Fruit fly (Drosophila melanogaster) whole organism, prepupa: ENCODE measurements around the gene His2Av.

Experiments
- Blimp-1 ChIP-seq: fragments of 200-800 bp; sonication (Bioruptor generic); optimal IDR thresholded peaks from 3 replicates; lab custom pipeline; 2017; ENCODE audit warnings: missing biosample characterization, missing genetic modification characterization, mild to moderate bottlenecking, moderate library complexity, missing genetic modification reagents
- CG10631 ChIP-seq: fragments of 200-800 bp; sonication (Bioruptor generic); optimal IDR thresholded peaks from 2 replicates; lab custom pipeline; 2016; ENCODE audit warnings: missing biosample characterization, missing genetic modification characterization
- CG11294 ChIP-seq: fragments of 200-800 bp; sonication (Bioruptor generic); IDR thresholded peaks from 2 replicates; pipeline ENCODE4 v1.3.6; 2022; ENCODE audit warnings: missing biosample characterization, missing genetic modification characterization
- CG11762 ChIP-seq: fragments of 200-800 bp; sonication (Bioruptor generic); optimal IDR thresholded peaks from 3 replicates; lab custom pipeline; 2016; ENCODE audit warnings: missing biosample characterization, missing genetic modification characterization; ENCODE audit not compliant: insufficient read depth
- CG1621 ChIP-seq: fragments of 200-800 bp; sonication (Bioruptor generic); optimal IDR thresholded peaks from 3 replicates; lab custom pipeline; 2018; ENCODE audit warnings: missing biosample characterization, mild to moderate bottlenecking, missing genetic modification characterization
- CG16779 ChIP-seq: fragments of 200-800 bp; sonication (Bioruptor generic); optimal IDR thresholded peaks from 3 replicates; lab custom pipeline; 2017; ENCODE audit warnings: missing biosample characterization, mild to moderate bottlenecking, missing genetic modification characterization
- CG3032 ChIP-seq: fragments of 200-800 bp; optimal IDR thresholded peaks from 2 replicates; lab custom pipeline; 2019; ENCODE audit warnings: missing biosample characterization, mild to moderate bottlenecking, missing genetic modification characterization, moderate library complexity
- CG31627 ChIP-seq: fragments of 200-800 bp; sonication (Bioruptor generic); optimal IDR thresholded peaks from 3 replicates; lab custom pipeline; 2016; ENCODE audit warnings: missing biosample characterization, missing genetic modification characterization
- CG32006 ChIP-seq: fragments of 200-800 bp; sonication (Bioruptor generic); optimal IDR thresholded peaks from 3 replicates; lab custom pipeline; 2017; ENCODE audit warnings: missing biosample characterization, mild to moderate bottlenecking, missing genetic modification characterization
- CG34406 ChIP-seq: fragments of 200-800 bp; sonication (Bioruptor generic); optimal IDR thresholded peaks from 3 replicates; lab custom pipeline; 2016; ENCODE audit warnings: missing biosample characterization, missing genetic modification characterization
- CG3919 ChIP-seq: fragments of 200-800 bp; sonication (Bioruptor generic); optimal IDR thresholded peaks from 3 replicates; lab custom pipeline; 2016; ENCODE audit warnings: missing biosample characterization, missing genetic modification characterization
- CG6163 ChIP-seq: fragments of 200-800 bp; sonication (Bioruptor generic); IDR thresholded peaks from 3 replicates; pipeline ENCODE4 v1.3.6; 2022; ENCODE audit warnings: missing biosample characterization, missing genetic modification characterization
- CG6276 ChIP-seq: fragments of 200-800 bp; sonication (Bioruptor generic); optimal IDR thresholded peaks from 2 replicates; lab custom pipeline; 2017; ENCODE audit warnings: missing biosample characterization, mild to moderate bottlenecking, missing genetic modification characterization
- CG6792 ChIP-seq: fragments of 200-800 bp; sonication (Bioruptor generic); optimal IDR thresholded peaks from 3 replicates; lab custom pipeline; 2016; ENCODE audit warnings: missing biosample characterization, missing genetic modification characterization
- CG6854 ChIP-seq: fragments of 200-800 bp; sonication (Bioruptor generic); optimal IDR thresholded peaks from 2 replicates; lab custom pipeline; 2017; ENCODE audit warnings: missing biosample characterization, mild to moderate bottlenecking, missing genetic modification characterization
- CG7368 ChIP-seq: fragments of 200-800 bp; sonication (Bioruptor generic); optimal IDR thresholded peaks from 3 replicates; lab custom pipeline; 2016; ENCODE audit warnings: missing biosample characterization, missing genetic modification characterization
- CG8119 ChIP-seq: fragments of 200-800 bp; sonication (Bioruptor generic); IDR thresholded peaks from 3 replicates; pipeline ENCODE4 v1.3.6; 2022; ENCODE audit warnings: missing biosample characterization, missing genetic modification characterization
- CG8319 ChIP-seq: fragments of 200-800 bp; sonication (Bioruptor generic); optimal IDR thresholded peaks from 3 replicates; lab custom pipeline; 2016; ENCODE audit warnings: missing biosample characterization, missing genetic modification characterization
- CG8632 ChIP-seq: fragments of 200-800 bp; sonication (Bioruptor generic); optimal IDR thresholded peaks from 3 replicates; lab custom pipeline; 2016; ENCODE audit warnings: missing biosample characterization, missing genetic modification characterization
- CG9139 ChIP-seq: fragments of 200-800 bp; sonication (Bioruptor generic); optimal IDR thresholded peaks from 3 replicates; lab custom pipeline; 2017; ENCODE audit warnings: missing biosample characterization, mild to moderate bottlenecking, missing genetic modification characterization
- Eip75B ChIP-seq: fragments of 200-800 bp; sonication (Bioruptor generic); optimal IDR thresholded peaks from 3 replicates; lab custom pipeline; 2016; ENCODE audit warnings: missing biosample characterization, missing genetic modification characterization
- Eip78C ChIP-seq: fragments of 200-800 bp; sonication (Bioruptor generic); peaks from one replicate; lab custom pipeline; 2016; ENCODE audit warnings: missing biosample characterization, missing genetic modification characterization
- Eip93F ChIP-seq: fragments of 200-800 bp; sonication (Bioruptor generic); optimal IDR thresholded peaks from 2 replicates; lab custom pipeline; 2016; ENCODE audit warnings: missing biosample characterization, mild to moderate bottlenecking, missing genetic modification characterization
- Ets21C ChIP-seq: fragments of 200-800 bp; sonication (Bioruptor generic); optimal IDR thresholded peaks from 3 replicates; lab custom pipeline; 2016; ENCODE audit warnings: missing biosample characterization, missing genetic modification characterization
- Ets96B ChIP-seq: fragments of 200-800 bp; optimal IDR thresholded peaks from 2 replicates; lab custom pipeline; 2019; ENCODE audit warnings: missing biosample characterization, mild to moderate bottlenecking, missing genetic modification characterization, moderate library complexity
- Hr38 ChIP-seq: sonication (Bioruptor generic); optimal IDR thresholded peaks from 2 replicates; lab custom pipeline; 2016; ENCODE audit warnings: missing biosample characterization, missing genetic modification characterization
- Hr39 ChIP-seq: fragments of 200-800 bp; sonication (Bioruptor generic); optimal IDR thresholded peaks from 2 replicates; lab custom pipeline; 2016; ENCODE audit warnings: missing biosample characterization, missing genetic modification characterization
- Lpt ChIP-seq: fragments of 200-800 bp; sonication (Bioruptor generic); optimal IDR thresholded peaks from 3 replicates; lab custom pipeline; 2016; ENCODE audit warnings: missing biosample characterization, missing genetic modification characterization
- Sox102F ChIP-seq: fragments of 200-800 bp; sonication (Bioruptor generic); optimal IDR thresholded peaks from 2 replicates; lab custom pipeline; 2016; ENCODE audit warnings: missing biosample characterization, mild to moderate bottlenecking, missing genetic modification characterization
- Sox14 ChIP-seq: fragments of 200-800 bp; sonication (Bioruptor generic); optimal IDR thresholded peaks from 3 replicates; lab custom pipeline; 2016; ENCODE audit warnings: missing biosample characterization, missing genetic modification characterization
- achi ChIP-seq: fragments of 200-800 bp; sonication (Bioruptor generic); optimal IDR thresholded peaks from 3 replicates; lab custom pipeline; 2016; ENCODE audit warnings: missing biosample characterization, missing genetic modification characterization
- acj6 ChIP-seq: fragments of 200-800 bp; sonication (Bioruptor generic); optimal IDR thresholded peaks from 3 replicates; lab custom pipeline; 2016; ENCODE audit warnings: missing biosample characterization, missing genetic modification characterization
- dac ChIP-seq: fragments of 200-800 bp; sonication (Bioruptor generic); optimal IDR thresholded peaks from 2 replicates; lab custom pipeline; 2017; ENCODE audit warnings: missing biosample characterization, mild to moderate bottlenecking, missing genetic modification characterization
- dsx ChIP-seq: fragments of 200-800 bp; optimal IDR thresholded peaks from 3 replicates; lab custom pipeline; 2019; ENCODE audit warnings: missing biosample characterization, mild to moderate bottlenecking, missing genetic modification characterization, moderate library complexity; ENCODE audit not compliant: poor library complexity, severe bottlenecking
- esn ChIP-seq: fragments of 200-800 bp; sonication (Bioruptor generic); optimal IDR thresholded peaks from 2 replicates; lab custom pipeline; 2016; ENCODE audit warnings: missing biosample characterization, mild to moderate bottlenecking, missing genetic modification characterization, moderate library complexity
- fd59A ChIP-seq: fragments of 200-800 bp; sonication (Bioruptor generic); optimal IDR thresholded peaks from 2 replicates; lab custom pipeline; 2017; ENCODE audit warnings: missing biosample characterization, mild to moderate bottlenecking, missing genetic modification characterization, missing genetic modification reagents
- fd85E ChIP-seq: fragments of 200-800 bp; sonication (Bioruptor generic); optimal IDR thresholded peaks from 3 replicates; lab custom pipeline; 2016; ENCODE audit warnings: missing biosample characterization, missing genetic modification characterization
- lz ChIP-seq: fragments of 200-800 bp; sonication (Bioruptor generic); optimal IDR thresholded peaks from 3 replicates; lab custom pipeline; 2016; ENCODE audit warnings: missing biosample characterization, missing genetic modification characterization
- net ChIP-seq: fragments of 200-800 bp; sonication (Bioruptor generic); optimal IDR thresholded peaks from 3 replicates; lab custom pipeline; 2016; ENCODE audit warnings: missing biosample characterization, missing genetic modification characterization
- pdm3 ChIP-seq: fragments of 200-800 bp; sonication (Bioruptor generic); optimal IDR thresholded peaks from 3 replicates; lab custom pipeline; 2016; ENCODE audit warnings: missing biosample characterization, missing genetic modification characterization
- salr ChIP-seq, 2 experiments: fragments of 200-800 bp; sonication (Bioruptor generic); optimal IDR thresholded peaks; 3 replicates each; lab custom pipeline; 2016 to 2018; ENCODE audit warnings: missing biosample characterization in 2 of 2, missing genetic modification characterization in 2 of 2, mild to moderate bottlenecking in 1 of 2
- spab ChIP-seq: fragments of 200-800 bp; sonication (Bioruptor generic); optimal IDR thresholded peaks from 2 replicates; lab custom pipeline; 2017; ENCODE audit warnings: missing biosample characterization, mild to moderate bottlenecking, missing genetic modification characterization, missing genetic modification reagents
- svp ChIP-seq: fragments of 200-800 bp; sonication (Bioruptor generic); peaks from one replicate; lab custom pipeline; 2016; ENCODE audit warnings: missing biosample characterization, missing genetic modification characterization

His2Av gene

DNA sequence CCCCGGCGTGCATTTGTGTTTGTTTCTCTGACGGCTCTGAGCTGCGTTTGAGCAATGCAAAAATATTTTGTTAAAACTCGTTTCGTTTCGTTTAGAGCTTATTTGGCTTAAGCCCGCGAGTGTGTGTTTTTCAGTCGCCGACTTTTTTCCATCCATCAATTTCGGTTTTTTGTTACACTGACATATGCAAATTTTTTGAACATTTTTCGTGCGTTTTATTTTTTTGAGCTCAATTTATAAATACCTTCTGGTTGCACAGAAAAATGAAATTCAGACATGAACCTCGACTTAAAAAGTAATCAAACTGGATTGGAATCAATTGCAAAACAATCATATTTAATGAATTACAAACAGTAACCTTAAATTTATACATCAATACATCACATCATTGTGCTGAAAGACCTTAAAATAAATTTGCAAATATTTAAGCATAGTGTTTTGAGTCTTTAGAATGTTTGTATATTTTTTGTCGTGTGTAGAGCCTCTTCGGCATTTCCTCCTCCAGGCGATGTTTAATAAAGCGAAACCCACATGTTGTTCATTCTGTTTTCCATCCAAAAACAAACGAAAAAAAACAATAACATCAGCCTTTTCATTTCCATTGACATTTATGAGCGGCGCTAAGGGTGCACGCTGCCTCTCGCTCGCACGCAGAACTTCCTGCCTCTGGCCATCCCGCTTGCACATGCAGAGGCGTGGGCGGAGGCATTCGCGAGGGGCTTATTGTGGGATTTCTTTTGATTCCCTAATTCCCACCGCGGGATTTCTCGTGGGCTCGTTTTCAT, 15.7 kb downstream of the His2Av start (continued):
- no peak for TF ChIP-seq CG11294 (GFP tag; lab: Robert Waterston, UW)
- TF ChIP-seq fd85E (GFP tag; lab: Kevin White, UChicago), result no peak
- no peak for TF ChIP-seq acj6
- TF ChIP-seq Eip93F (GFP tag; lab: Kevin White, UChicago), result no peak
- TF ChIP-seq Sox14 (GFP tag; lab: Kevin White, UChicago), result no peak
- TF ChIP-seq CG8319 (GFP tag; lab: Kevin White, UChicago), result no peak
- no peak for TF ChIP-seq CG8632 (GFP tag; lab: Kevin White, UChicago)
- TF ChIP-seq CG6276 (GFP tag; lab: Kevin White, UChicago), result no peak
- TF ChIP-seq CG3032, result no peak
- TF ChIP-seq achi (GFP tag; lab: Kevin White, UChicago), result no peak
- TF ChIP-seq Sox102F (GFP tag; lab: Kevin White, UChicago), result peak; percentile 44
- TF ChIP-seq salr (GFP tag; optimal IDR thresholded peaks at IDR 0.05; lab: Kevin White, UChicago), result no peak
- TF ChIP-seq esn (GFP tag; lab: Kevin White, UChicago), result peak; percentile 44
- TF ChIP-seq dsx (GFP tag; lab: Kevin White, UChicago), result no peak
- no peak for TF ChIP-seq fd59A (GFP tag; lab: Kevin White, UChicago)
- TF ChIP-seq CG8119 (GFP tag; lab: Robert Waterston, UW), result no peak
- TF ChIP-seq CG9139 (GFP tag; lab: Kevin White, UChicago), result no peak
- no peak for TF ChIP-seq dac (GFP tag; lab: Kevin White, UChicago)
- TF ChIP-seq Lpt (GFP tag; lab: Kevin White, UChicago), result no peak
- no peak for TF ChIP-seq Hr38 (GFP tag; lab: Kevin White, UChicago)
- TF ChIP-seq CG16779 (tag; lab: Kevin White, UChicago), result no peak
- TF ChIP-seq Eip75B (GFP tag; lab: Kevin White, UChicago), result no peak
- TF ChIP-seq lz (GFP tag; lab: Kevin White, UChicago), result no peak
- TF ChIP-seq Eip78C (GFP tag; lab: Kevin White, UChicago), result peak; percentile 84
- peak; percentile 22 for TF ChIP-seq CG3919 (GFP tag; lab: Kevin White, UChicago)
- TF ChIP-seq CG10631 (GFP tag; lab: Kevin White, UChicago), result no peak
- TF ChIP-seq CG6792, result no peak

- no peak for TF ChIP-seq fd85E (GFP tag; lab: Kevin White, UChicago)
- TF ChIP-seq CG3032, result no peak
- no peak for TF ChIP-seq CG11294 (GFP tag; lab: Robert Waterston, UW)
- no peak for TF ChIP-seq achi (GFP tag; lab: Kevin White, UChicago)
- TF ChIP-seq CG31627 (GFP tag; lab: Kevin White, UChicago), result no peak
- TF ChIP-seq CG34406 (GFP tag; lab: Kevin White, UChicago), result no peak
- no peak for TF ChIP-seq CG16779 (tag; lab: Kevin White, UChicago)
- TF ChIP-seq pdm3 (GFP tag; lab: Kevin White, UChicago), result no peak
- TF ChIP-seq dac (GFP tag; lab: Kevin White, UChicago), result no peak
- no peak for TF ChIP-seq Eip93F (GFP tag; lab: Kevin White, UChicago)
- no peak for TF ChIP-seq CG10631 (GFP tag; lab: Kevin White, UChicago)
- TF ChIP-seq net (GFP tag; lab: Kevin White, UChicago), result no peak
These were observed 16.2 kb downstream of the His2Av start for dm6 chr3R:26883015-26883292.

- TF ChIP-seq Eip78C (GFP tag; lab: Kevin White, UChicago) (no peak), Blimp-1 (GFP tag; lab: Kevin White, UChicago) (peak; percentile 72)
These were observed 18.5 kb downstream of the His2Av start for dm6 chr3R:26885192-26885591.

DNA sequence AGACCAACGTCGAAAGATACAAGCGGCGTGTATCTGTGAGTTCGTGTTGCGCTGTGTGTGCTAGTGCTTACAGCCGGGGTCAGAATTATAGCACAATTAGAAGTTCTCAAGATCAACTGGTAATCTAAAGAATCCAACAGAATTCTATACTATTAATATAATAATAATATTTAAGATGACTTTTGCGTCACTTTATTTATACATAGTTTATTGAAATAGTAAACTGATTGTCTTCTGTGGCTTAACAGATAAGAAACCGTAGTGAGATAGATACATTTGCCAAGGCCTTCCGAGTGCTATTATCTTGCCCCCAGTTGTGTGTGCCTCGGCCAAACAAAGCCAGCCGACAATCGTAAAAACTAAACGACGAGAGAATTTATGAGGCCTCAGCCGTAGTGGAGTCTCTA, 19.6 kb downstream of the His2Av start:
- TF ChIP-seq CG1621 (tag; lab: Kevin White, UChicago), result peak; percentile 67
- peak; percentile 63 for TF ChIP-seq esn (GFP tag; lab: Kevin White, UChicago)
- TF ChIP-seq CG3919 (GFP tag; lab: Kevin White, UChicago), result peak; percentile 65
- peak; percentile 50 for TF ChIP-seq CG11762
- peak; percentile 42 for TF ChIP-seq lz (GFP tag; lab: Kevin White, UChicago)
- TF ChIP-seq CG6854 (GFP tag; lab: Kevin White, UChicago), result peak; percentile 34
- peak; percentile 42 to 84 for TF ChIP-seq salr (GFP tag; optimal IDR thresholded peaks at IDR 0.05; lab: Kevin White, UChicago)
- TF ChIP-seq CG31627 (GFP tag; lab: Kevin White, UChicago), result peak; percentile 50
- TF ChIP-seq Eip93F (GFP tag; lab: Kevin White, UChicago), result no peak
- no peak for TF ChIP-seq Ets21C (GFP tag; lab: Kevin White, UChicago)
- TF ChIP-seq CG8319 (GFP tag; lab: Kevin White, UChicago), result no peak
- TF ChIP-seq Hr39 (GFP tag; lab: Kevin White, UChicago), result peak; percentile 23
- TF ChIP-seq CG6163 (GFP tag; lab: Robert Waterston, UW), result peak; percentile 84
- TF ChIP-seq svp (GFP tag; lab: Kevin White, UChicago), result peak; percentile 52
- TF ChIP-seq spab, result peak; percentile 83
- peak; percentile 87 for TF ChIP-seq Ets96B (tag; lab: Kevin White, UChicago)
- TF ChIP-seq CG7368 (GFP tag; lab: Kevin White, UChicago), result peak; percentile 44
- TF ChIP-seq achi (GFP tag; lab: Kevin White, UChicago), result peak; percentile 79
- TF ChIP-seq CG32006 (GFP tag; lab: Kevin White, UChicago), result peak; percentile 83
- peak; percentile 69 for TF ChIP-seq CG6276 (GFP tag; lab: Kevin White, UChicago)
- peak; percentile 85 for TF ChIP-seq Eip78C (GFP tag; lab: Kevin White, UChicago)
